Fruit fly (Drosophila melanogaster) S2 (cell line): ENCODE data around the gene CG32767.

ENCODE experiments used
- CG8478 ChIP-seq: fragments of >200 bp; optimal IDR thresholded peaks from 2 replicates; lab custom pipeline; 2018
- CTCF ChIP-seq, 2 experiments: fragments of >200 bp; optimal IDR thresholded peaks; 2 replicates each; lab custom pipeline; 2018

dm6 chrX:5131598-5131997, 47.0 kb upstream of the CG32767 start, which contains the start of gene Rpn13R:
- TF ChIP-seq CG8478 (lab: Kevin White, UChicago) (no peak), CTCF (optimal IDR thresholded peaks at IDR 0.05; lab: Kevin White, UChicago) (no peak)
